Fruit fly (Drosophila melanogaster) whole organism, embryonic: ENCODE data around the gene CG15153.

Experiments used
- B-H2 ChIP-seq: fragments of 200-800 bp; sonication (Bioruptor generic); optimal IDR thresholded peaks from 2 replicates; lab custom pipeline; 2018; ENCODE audit warnings: missing biosample characterization, mild to moderate bottlenecking, missing genetic modification characterization
- C15 ChIP-seq: fragments of 200-800 bp; sonication (Bioruptor generic); IDR thresholded peaks from 3 replicates; pipeline ENCODE4 v1.3.6; 2022; ENCODE audit warnings: missing biosample characterization, missing genetic modification characterization
- CG1024 ChIP-seq: fragments of 200-800 bp; sonication (Bioruptor generic); IDR thresholded peaks from 2 replicates; pipeline ENCODE4 v1.3.6; 2022; ENCODE audit warnings: missing biosample characterization, missing genetic modification characterization
- CG10321 ChIP-seq: fragments of 200-800 bp; sonication (Bioruptor generic); IDR thresholded peaks from 2 replicates; pipeline ENCODE4 v1.3.6; 2022; ENCODE audit warnings: missing biosample characterization, missing genetic modification characterization
- CG10366 ChIP-seq: fragments of 200-800 bp; sonication (Bioruptor generic); IDR thresholded peaks from 2 replicates; pipeline ENCODE4 v1.3.6; 2022; ENCODE audit warnings: missing biosample characterization, missing genetic modification characterization
- CG10431 ChIP-seq: fragments of 200-800 bp; sonication (Bioruptor generic); optimal IDR thresholded peaks from 3 replicates; lab custom pipeline; 2018; ENCODE audit warnings: missing biosample characterization, mild to moderate bottlenecking, missing genetic modification characterization
- CG12942 ChIP-seq: fragments of 200-800 bp; sonication (Bioruptor generic); optimal IDR thresholded peaks from 3 replicates; lab custom pipeline; 2016; ENCODE audit warnings: missing biosample characterization, missing genetic modification characterization
- CG14667 ChIP-seq: fragments of 200-800 bp; sonication (Bioruptor generic); IDR thresholded peaks from 2 replicates; pipeline ENCODE4 v1.3.6; 2022; ENCODE audit warnings: missing biosample characterization, missing genetic modification characterization
- CG15269 ChIP-seq: fragments of 200-800 bp; sonication (Bioruptor generic); optimal IDR thresholded peaks from 2 replicates; lab custom pipeline; 2018; ENCODE audit warnings: missing biosample characterization, mild to moderate bottlenecking, missing genetic modification characterization, moderate library complexity
- CG1602 ChIP-seq: fragments of 200-800 bp; sonication (Bioruptor generic); optimal IDR thresholded peaks from 3 replicates; lab custom pipeline; 2016; ENCODE audit warnings: missing biosample characterization, missing genetic modification characterization
- CG17912 ChIP-seq: fragments of 200-800 bp; sonication (Bioruptor generic); optimal IDR thresholded peaks from 2 replicates; lab custom pipeline; 2018; ENCODE audit warnings: missing biosample characterization, mild to moderate bottlenecking, missing genetic modification characterization
- CG18619 ChIP-seq: fragments of 200-800 bp; sonication (Bioruptor generic); optimal IDR thresholded peaks from 3 replicates; lab custom pipeline; 2017; ENCODE audit warnings: missing biosample characterization, mild to moderate bottlenecking, missing genetic modification characterization
- CG2202 ChIP-seq: fragments of 200-800 bp; sonication (Bioruptor generic); optimal IDR thresholded peaks from 2 replicates; lab custom pipeline; 2018; ENCODE audit warnings: missing biosample characterization, mild to moderate bottlenecking, missing genetic modification characterization
- CG2875 ChIP-seq: fragments of 200-800 bp; sonication (Bioruptor generic); optimal IDR thresholded peaks from 2 replicates; lab custom pipeline; 2017; ENCODE audit warnings: missing biosample characterization, mild to moderate bottlenecking, missing genetic modification characterization, missing genetic modification reagents
- CG31388 ChIP-seq: fragments of 200-800 bp; sonication (Bioruptor generic); optimal IDR thresholded peaks from 2 replicates; lab custom pipeline; 2016; ENCODE audit warnings: missing biosample characterization, missing genetic modification characterization
- CG33213 ChIP-seq: fragments of 200-800 bp; sonication (Bioruptor generic); optimal IDR thresholded peaks from 3 replicates; lab custom pipeline; 2016; ENCODE audit warnings: missing biosample characterization, missing genetic modification characterization
- CG3726 ChIP-seq: fragments of 200-800 bp; sonication (Bioruptor generic); IDR thresholded peaks from 3 replicates; pipeline ENCODE4, ENCODE4 v1.3.6; 2022; ENCODE audit warnings: missing biosample characterization, missing genetic modification characterization
- CG3995 ChIP-seq: fragments of 200-800 bp; sonication (Bioruptor generic); optimal IDR thresholded peaks from 3 replicates; lab custom pipeline; 2016; ENCODE audit warnings: missing biosample characterization, missing genetic modification characterization
- CG8281 ChIP-seq: fragments of 200-800 bp; sonication (Bioruptor generic); optimal IDR thresholded peaks from 2 replicates; lab custom pipeline; 2018; ENCODE audit warnings: missing biosample characterization, mild to moderate bottlenecking, missing genetic modification characterization, moderate library complexity
- CHES-1-like ChIP-seq: fragments of 200-800 bp; sonication (Bioruptor generic); optimal IDR thresholded peaks from 2 replicates; lab custom pipeline; 2016; ENCODE audit warnings: missing biosample characterization, missing genetic modification characterization
- Dbx ChIP-seq: fragments of 200-800 bp; sonication (Bioruptor generic); IDR thresholded peaks from 3 replicates; pipeline ENCODE4 v1.3.6; 2022; ENCODE audit warnings: missing biosample characterization, missing genetic modification characterization
- Dfd ChIP-seq, 2 experiments: fragments of >200 bp; optimal IDR thresholded peaks; 2 replicates each; lab custom pipeline; 2017; ENCODE audit warnings: missing biosample characterization in 2 of 2, missing genetic modification characterization in 2 of 2
- Doc3 ChIP-seq: fragments of 200-800 bp; sonication (Bioruptor generic); IDR thresholded peaks from 3 replicates; pipeline ENCODE4 v1.3.6; 2022; ENCODE audit warnings: missing biosample characterization, missing genetic modification characterization; ENCODE audit not compliant: partially characterized antibody
- Dp ChIP-seq: fragments of 200-800 bp; sonication (Bioruptor generic); optimal IDR thresholded peaks from 2 replicates; lab custom pipeline; 2018; ENCODE audit warnings: missing biosample characterization, mild to moderate bottlenecking, missing genetic modification characterization, moderate library complexity
- Drgx ChIP-seq: fragments of 200-800 bp; sonication (Bioruptor generic); IDR thresholded peaks from 2 replicates; pipeline ENCODE4 v1.3.6; 2022; ENCODE audit warnings: missing biosample characterization, missing genetic modification characterization
- HLH54F ChIP-seq: fragments of 200-800 bp; sonication (Bioruptor generic); optimal IDR thresholded peaks from 3 replicates; lab custom pipeline; 2016; ENCODE audit warnings: missing biosample characterization, missing genetic modification characterization
- HmgZ ChIP-seq: fragments of 200-800 bp; sonication (Bioruptor generic); optimal IDR thresholded peaks from 2 replicates; lab custom pipeline; 2018; ENCODE audit warnings: missing biosample characterization, mild to moderate bottlenecking, missing genetic modification characterization
- Kr ChIP-seq: fragments of 200-800 bp; sonication (Bioruptor generic); optimal IDR thresholded peaks from 2 replicates; lab custom pipeline; 2017; ENCODE audit warnings: missing biosample characterization, mild to moderate bottlenecking, missing genetic modification characterization
- Mes4 ChIP-seq: fragments of 200-800 bp; sonication (Bioruptor generic); optimal IDR thresholded peaks from 2 replicates; lab custom pipeline; 2016; ENCODE audit warnings: missing biosample characterization, missing genetic modification characterization
- Pdp1 ChIP-seq, 2 experiments: fragments of 200-800 bp; sonication (Bioruptor generic); optimal IDR thresholded peaks; 3 replicates each; lab custom pipeline; 2016; ENCODE audit warnings: missing biosample characterization in 2 of 2, missing genetic modification characterization in 2 of 2, mild to moderate bottlenecking in 1 of 2, moderate library complexity in 1 of 2
- TFAM ChIP-seq: fragments of 200-800 bp; sonication (Bioruptor generic); optimal IDR thresholded peaks from 2 replicates; lab custom pipeline; 2017; ENCODE audit warnings: missing biosample characterization, missing genetic modification characterization, inconsistent platforms
- az2 ChIP-seq: fragments of 200-800 bp; sonication (Bioruptor generic); optimal IDR thresholded peaks from 3 replicates; lab custom pipeline; 2016; ENCODE audit warnings: missing biosample characterization, missing genetic modification characterization
- crp ChIP-seq, 2 experiments: fragments of 200-800 bp; sonication (Bioruptor generic); optimal IDR thresholded peaks; 2 replicates in 1 of 2; 3 replicates in 1 of 2; lab custom pipeline; 2017; ENCODE audit warnings: missing biosample characterization in 2 of 2, missing genetic modification characterization in 2 of 2, mild to moderate bottlenecking in 1 of 2, moderate library complexity in 1 of 2
- dm ChIP-seq: fragments of 200-800 bp; sonication (Bioruptor generic); optimal IDR thresholded peaks from 3 replicates; lab custom pipeline; 2016; ENCODE audit warnings: missing biosample characterization, missing genetic modification characterization
- fd64A ChIP-seq: fragments of 200-800 bp; sonication (Bioruptor generic); optimal IDR thresholded peaks from 3 replicates; lab custom pipeline; 2018; ENCODE audit warnings: missing biosample characterization, mild to moderate bottlenecking, missing genetic modification characterization
- gsb-n ChIP-seq: fragments of 200-800 bp; sonication (Bioruptor generic); optimal IDR thresholded peaks from 3 replicates; lab custom pipeline; 2018; ENCODE audit warnings: missing biosample characterization, mild to moderate bottlenecking, missing genetic modification characterization
- h ChIP-seq: fragments of >200 bp; optimal IDR thresholded peaks from 2 replicates; lab custom pipeline; 2017
- ham ChIP-seq: fragments of 200-800 bp; sonication (Bioruptor generic); IDR thresholded peaks from 2 replicates; pipeline ENCODE4 v1.3.6; 2022; ENCODE audit warnings: missing biosample characterization, missing genetic modification characterization
- inv ChIP-seq: fragments of 200-800 bp; sonication (Bioruptor generic); IDR thresholded peaks from 2 replicates; pipeline ENCODE4 v1.3.6; 2022; ENCODE audit warnings: missing biosample characterization, missing genetic modification characterization; ENCODE audit not compliant: partially characterized antibody
- lov ChIP-seq, 2 experiments: fragments of 200-800 bp in 1 of 2; fragments of >200 bp in 1 of 2; sonication (Bioruptor generic) in 1 of 2; IDR thresholded peaks in 1 of 2; optimal IDR thresholded peaks in 1 of 2; 2 replicates in 1 of 2; 3 replicates in 1 of 2; pipeline versions ENCODE4 v1.3.6 to Lab custom; 2017 to 2022; ENCODE audit warnings: missing biosample characterization in 1 of 2, missing genetic modification characterization in 1 of 2
- mld ChIP-seq: fragments of 200-800 bp; sonication (Bioruptor generic); IDR thresholded peaks from 3 replicates; pipeline ENCODE4 v1.3.6; 2022; ENCODE audit warnings: missing biosample characterization, missing genetic modification characterization; ENCODE audit not compliant: partially characterized antibody
- nom ChIP-seq: fragments of 200-800 bp; sonication (Bioruptor generic); optimal IDR thresholded peaks from 2 replicates; lab custom pipeline; 2017; ENCODE audit warnings: missing biosample characterization, missing genetic modification characterization, mild to moderate bottlenecking, moderate library complexity, missing genetic modification reagents
- otp ChIP-seq: fragments of 200-800 bp; sonication (Bioruptor generic); IDR thresholded peaks from 3 replicates; pipeline ENCODE4, ENCODE4 v1.3.6; 2022; ENCODE audit warnings: missing biosample characterization, missing genetic modification characterization
- pita ChIP-seq: fragments of 200-800 bp; sonication (Bioruptor generic); optimal IDR thresholded peaks from 2 replicates; lab custom pipeline; 2017; ENCODE audit warnings: missing biosample characterization, mild to moderate bottlenecking, missing genetic modification characterization
- ranshi ChIP-seq: fragments of 200-800 bp; sonication (Bioruptor generic); IDR thresholded peaks from 2 replicates; pipeline ENCODE4 v1.3.6; 2022; ENCODE audit warnings: missing biosample characterization, missing genetic modification characterization
- stwl ChIP-seq: fragments of 200-800 bp; sonication (Bioruptor generic); optimal IDR thresholded peaks from 3 replicates; lab custom pipeline; 2018; ENCODE audit warnings: missing biosample characterization, mild to moderate bottlenecking, missing genetic modification characterization, moderate library complexity
- tin ChIP-seq: fragments of 200-800 bp; sonication (Bioruptor generic); optimal IDR thresholded peaks from 3 replicates; lab custom pipeline; 2016; ENCODE audit warnings: missing biosample characterization, missing genetic modification characterization
- twi ChIP-seq: fragments of 200-800 bp; optimal IDR thresholded peaks from 2 replicates; lab custom pipeline; 2019; ENCODE audit warnings: missing biosample characterization, mild to moderate bottlenecking, missing genetic modification characterization, moderate library complexity
- vnd ChIP-seq: fragments of 200-800 bp; sonication (Bioruptor generic); IDR thresholded peaks from 3 replicates; pipeline ENCODE4 v1.3.6; 2022; ENCODE audit warnings: missing biosample characterization, missing genetic modification characterization; ENCODE audit not compliant: partially characterized antibody

Gene CG15153

dm6 chr2L:18121367-18122230, 29.5 kb upstream of the CG15153 start (continued):
- TF ChIP-seq stwl (no peak), dm (GFP tag; lab: Kevin White, UChicago) (no peak), nom (GFP tag; lab: Kevin White, UChicago) (peak; percentile 91), CG15269 (tag; lab: Kevin White, UChicago) (peak; percentile 42), CG1024 (GFP tag; lab: Robert Waterston, UW) (no peak), C15 (no peak), CG8281 (no peak), tin (GFP tag; lab: Kevin White, UChicago) (peak; percentile 32), vnd (GFP tag; lab: Robert Waterston, UW) (no peak), Doc3 (GFP tag; lab: Robert Waterston, UW) (no peak), CG31388 (GFP tag; lab: Kevin White, UChicago) (no peak), CG18619 (no peak), CG10431 (GFP tag; lab: Kevin White, UChicago) (no peak), mld (GFP tag; lab: Robert Waterston, UW) (no peak), HmgZ (no peak), CG3726 (GFP tag; lab: Robert Waterston, UW) (no peak), Mes4 (GFP tag; lab: Kevin White, UChicago) (peak; percentile 14), inv (GFP tag; lab: Robert Waterston, UW) (no peak), CHES-1-like (GFP tag; lab: Kevin White, UChicago) (peak; percentile 3), Dfd (GFP tag; optimal IDR thresholded peaks at IDR 0.05; lab: Kevin White, UChicago) (no peak), TFAM (no peak), pita (GFP tag; lab: Kevin White, UChicago) (no peak), ranshi (GFP tag; lab: Robert Waterston, UW) (peak; percentile 27; the same call in 1 of the 2 replicates), gsb-n (tag; lab: Kevin White, UChicago) (no peak), twi (no peak), otp (GFP tag; lab: Robert Waterston, UW) (no peak), Kr (GFP tag; lab: Kevin White, UChicago) (no peak), CG12942 (GFP tag; lab: Kevin White, UChicago) (no peak), CG2875 (peak; percentile 12), ham (GFP tag; lab: Robert Waterston, UW) (no peak), fd64A (GFP tag; lab: Kevin White, UChicago) (no peak), B-H2 (no peak), CG2202 (tag; lab: Kevin White, UChicago) (no peak), Pdp1 (GFP tag; optimal IDR thresholded peaks at IDR 0.05; lab: Kevin White, UChicago) (peak in 1 of 2 experiments; percentile 55), lov (optimal IDR thresholded peaks at IDR 0.05; lab: Kevin White, UChicago) (no peak), lov (GFP tag; IDR thresholded peaks at IDR 0.05; lab: Robert Waterston, UW) (no peak), crp (GFP tag; optimal IDR thresholded peaks at IDR 0.05; lab: Kevin White, UChicago) (no peak), Drgx (GFP tag; lab: Robert Waterston, UW) (peak; percentile 97), Dbx (GFP tag; lab: Robert Waterston, UW) (0 out of 3 replicates have a peak, but pooled peaks have one; percentile 10), CG10366 (GFP tag; lab: Robert Waterston, UW) (peak; percentile 37), Dp (GFP tag; lab: Kevin White, UChicago) (no peak), CG33213 (no peak), az2 (GFP tag; lab: Kevin White, UChicago) (peak; percentile 45), CG17912 (GFP tag; lab: Kevin White, UChicago) (no peak), HLH54F (no peak), CG1602 (GFP tag; lab: Kevin White, UChicago) (peak; percentile 26), CG3995 (no peak), CG14667 (peak; percentile 48), CG10321 (GFP tag; lab: Robert Waterston, UW) (peak; percentile 23; the same call in 1 of the 2 replicates), h (lab: Kevin White, UChicago) (no peak)
